Worm (Caenorhabditis elegans): ENCODE results near the gene Y62F5A.9.

Y62F5A.9 gene

DNA sequence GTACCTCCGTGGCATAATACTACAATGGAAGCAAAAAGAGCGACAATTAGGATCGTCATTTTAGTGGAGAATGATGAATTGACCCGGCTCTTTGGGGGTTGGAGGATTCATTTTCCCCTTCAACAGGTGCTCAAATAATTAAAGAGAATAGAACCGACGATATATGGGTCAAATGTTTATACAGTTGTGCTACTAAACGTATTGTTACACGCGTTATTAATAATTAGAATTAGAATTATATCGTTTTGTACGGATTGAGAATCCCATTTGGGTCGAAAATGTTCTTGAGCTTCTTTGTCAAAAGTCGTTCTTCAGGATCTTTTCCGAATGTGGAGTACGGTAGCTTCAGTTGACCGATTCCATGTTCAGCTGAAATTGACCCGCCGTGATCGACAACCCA, at the start of gene Y62F5A.9:
Gene Y62F5A.9 (minus strand): TSS at position 101 of the 400 bp plus-strand sequence.
- TF ChIP-seq pros-1 (tag; optimal IDR thresholded peaks at IDR 0.05) (no peak), pax-1 (tag; optimal IDR thresholded peaks at IDR 0.05) (no peak), tbx-2 (tag; optimal IDR thresholded peaks at IDR 0.05) (no peak), T23F11.4 (GFP tag; optimal IDR thresholded peaks at IDR 0.05) (no peak), gmeb-2 (tag; optimal IDR thresholded peaks at IDR 0.05) (no peak), nhr-11 (tag; optimal IDR thresholded peaks at IDR 0.05) (no peak), ceh-6 (GFP tag; optimal IDR thresholded peaks at IDR 0.05) (no peak), unc-86 (tag; optimal IDR thresholded peaks at IDR 0.05) (no peak)

DNA sequence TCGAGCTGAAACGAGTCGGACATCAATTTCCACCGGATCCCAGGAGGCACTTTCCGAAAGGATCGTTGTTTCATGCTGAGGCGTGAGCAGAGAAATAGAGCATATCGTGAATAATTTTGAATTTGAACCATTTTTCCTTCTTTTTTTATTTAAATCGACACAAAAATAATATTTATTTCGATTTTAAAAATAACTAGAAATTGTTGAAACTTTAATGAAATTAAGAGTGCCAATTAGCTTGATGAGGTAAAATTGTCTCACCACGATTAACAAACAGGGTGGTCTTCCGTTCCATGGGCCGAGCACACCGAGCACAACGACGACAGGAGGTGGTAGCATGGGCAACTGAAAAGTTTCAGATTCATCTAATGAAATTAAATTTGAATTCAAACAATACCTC, 49.7 kb upstream of the Y62F5A.9 start:
- TF ChIP-seq unc-55 (GFP tag; optimal IDR thresholded peaks at IDR 0.05) (no peak), che-1 (tag; optimal IDR thresholded peaks at IDR 0.05) (no peak), hlh-8 (tag; optimal IDR thresholded peaks at IDR 0.05) (no peak), elt-4 (tag; optimal IDR thresholded peaks at IDR 0.05) (no peak), ceh-19 (GFP tag; optimal IDR thresholded peaks at IDR 0.05) (no peak), unc-86 (tag; optimal IDR thresholded peaks at IDR 0.05) (no peak), mec-3 (tag; optimal IDR thresholded peaks at IDR 0.05; ENCODE audit: borderline replicate concordance) (no peak), sdc-2 (tag; optimal IDR thresholded peaks at IDR 0.05) (no peak), T23F11.4 (GFP tag; optimal IDR thresholded peaks at IDR 0.05) (no peak)

DNA sequence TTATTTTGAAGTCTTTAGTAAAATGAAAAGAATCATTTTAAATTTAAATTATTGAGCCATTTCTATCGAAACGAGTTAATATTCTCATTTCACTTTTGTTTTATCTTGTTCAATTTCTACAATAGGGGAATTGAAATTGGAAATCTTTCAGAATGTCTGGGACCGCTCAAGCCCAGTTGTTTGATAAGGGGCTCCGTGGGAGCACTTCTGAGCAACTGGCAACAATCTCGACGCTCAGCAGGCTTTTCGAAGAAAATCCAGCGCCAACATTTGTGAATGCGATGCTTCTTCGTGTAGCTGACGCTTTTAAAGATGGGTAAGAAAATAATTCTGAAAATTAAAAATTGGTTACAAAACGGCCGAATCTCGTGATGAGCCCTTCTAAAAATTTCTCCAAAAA, 44.1 kb upstream of the Y62F5A.9 start, which contains the start of gene ints-7:
Gene ints-7 (plus strand): TSS at position 152 of the 400 bp plus-strand sequence.
- TF ChIP-seq unc-42 (tag; optimal IDR thresholded peaks at IDR 0.05) = no peak
- no peak for TF ChIP-seq odd-2 (tag; optimal IDR thresholded peaks at IDR 0.05)
- no peak for TF ChIP-seq che-1 (tag; optimal IDR thresholded peaks at IDR 0.05)
- TF ChIP-seq ztf-16 (tag; optimal IDR thresholded peaks at IDR 0.05) = no peak
- no peak for TF ChIP-seq sox-2 (GFP tag; IDR thresholded peaks at IDR 0.05)
- TF ChIP-seq hlh-15 (tag; optimal IDR thresholded peaks at IDR 0.05) = no peak
- no peak for TF ChIP-seq unc-55 (GFP tag; optimal IDR thresholded peaks at IDR 0.05)
- TF ChIP-seq ceh-6 (GFP tag; optimal IDR thresholded peaks at IDR 0.05) = no peak
- no peak for TF ChIP-seq C38D4.7 (GFP tag; optimal IDR thresholded peaks at IDR 0.05)
- TF ChIP-seq hlh-6 (tag; optimal IDR thresholded peaks at IDR 0.05) = no peak
- TF ChIP-seq K09A11.1 (tag; optimal IDR thresholded peaks at IDR 0.05; ENCODE audit: insufficient read depth) = no peak
- TF ChIP-seq ceh-14 (tag; optimal IDR thresholded peaks at IDR 0.05) = no peak
- no peak for TF ChIP-seq ceh-24 (tag; optimal IDR thresholded peaks at IDR 0.05)
- TF ChIP-seq pros-1 (tag; optimal IDR thresholded peaks at IDR 0.05) = no peak
- TF ChIP-seq K02D7.2 (tag; optimal IDR thresholded peaks at IDR 0.05) = no peak

DNA sequence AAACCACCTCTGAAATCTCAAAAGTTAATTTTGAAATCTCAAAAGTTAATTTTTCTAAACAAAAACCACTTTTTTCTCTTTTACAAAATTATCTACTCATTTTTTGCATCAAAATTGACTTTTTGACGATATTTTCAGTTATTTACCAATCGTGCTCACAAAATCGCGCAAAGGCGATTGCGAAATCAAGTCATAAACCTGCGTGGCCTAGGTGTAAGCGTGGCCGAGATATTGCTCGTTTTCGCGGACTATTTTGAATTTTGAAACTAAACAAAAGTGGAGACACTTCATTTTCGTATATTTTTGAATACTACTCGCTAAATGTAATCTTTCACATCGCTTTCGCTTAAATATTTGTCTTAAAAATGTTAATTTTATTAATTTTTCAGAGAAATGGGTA, 39.7 kb upstream of the Y62F5A.9 start, which contains the start of gene smc-6:
Gene smc-6 (plus strand): TSS at position 390 of the 400 bp plus-strand sequence.
- TF ChIP-seq dve-1 (tag; optimal IDR thresholded peaks at IDR 0.05) = no peak
- TF ChIP-seq unc-42 (tag; optimal IDR thresholded peaks at IDR 0.05) = peak; percentile 4
- no peak for TF ChIP-seq gmeb-2 (tag; optimal IDR thresholded peaks at IDR 0.05)
- no peak for TF ChIP-seq lin-11 (tag; optimal IDR thresholded peaks at IDR 0.05)
- no peak for TF ChIP-seq pha-4 (tag; optimal IDR thresholded peaks at IDR 0.05)
- TF ChIP-seq pat-9 (tag; optimal IDR thresholded peaks at IDR 0.05) = no peak
- peak; percentile 39 for TF ChIP-seq ceh-31 (tag; optimal IDR thresholded peaks at IDR 0.05)
- TF ChIP-seq K02D7.2 (tag; optimal IDR thresholded peaks at IDR 0.05) = no peak
- no peak for TF ChIP-seq ceh-24 (tag; optimal IDR thresholded peaks at IDR 0.05)
- TF ChIP-seq rnt-1 (tag; optimal IDR thresholded peaks at IDR 0.05) = no peak
- TF ChIP-seq ztf-16 (tag; optimal IDR thresholded peaks at IDR 0.05) = no peak
- TF ChIP-seq ceh-22 (tag; optimal IDR thresholded peaks at IDR 0.05) = no peak
- TF ChIP-seq sdc-2 (tag; optimal IDR thresholded peaks at IDR 0.05) = no peak
- TF ChIP-seq zip-5 (tag; optimal IDR thresholded peaks at IDR 0.05) = no peak
- no peak for TF ChIP-seq tbx-2 (tag; optimal IDR thresholded peaks at IDR 0.05)
- no peak for TF ChIP-seq nhr-11 (tag; optimal IDR thresholded peaks at IDR 0.05)
- TF ChIP-seq C08G9.2 (tag; optimal IDR thresholded peaks at IDR 0.05) = peak; percentile 20
- peak; percentile 14 for TF ChIP-seq ceh-2 (tag; optimal IDR thresholded peaks at IDR 0.05)
- no peak for TF ChIP-seq madf-2 (tag; optimal IDR thresholded peaks at IDR 0.05)
- TF ChIP-seq ceh-19 (GFP tag; optimal IDR thresholded peaks at IDR 0.05) = no peak
- TF ChIP-seq ceh-9 (tag; optimal IDR thresholded peaks at IDR 0.05) = no peak
- no peak for TF ChIP-seq ceh-45 (GFP tag; IDR thresholded peaks at IDR 0.05)
- TF ChIP-seq hlh-15 (tag; optimal IDR thresholded peaks at IDR 0.05) = no peak
